Worm (Caenorhabditis elegans): ENCODE data around the gene F53E10.1.

Gene F53E10.1

ce11 chrV:2575716-2576115 lies 39.4 kb upstream of the F53E10.1 start:
- TF ChIP-seq zip-8 (tag; optimal IDR thresholded peaks at IDR 0.05) = no peak
- no peak for TF ChIP-seq mab-5 (tag; optimal IDR thresholded peaks at IDR 0.05)
- TF ChIP-seq ztf-11 (tag; optimal IDR thresholded peaks at IDR 0.05) = no peak
- TF ChIP-seq unc-62 (GFP tag; optimal IDR thresholded peaks at IDR 0.05) = no peak
- TF ChIP-seq elt-1 (tag; optimal IDR thresholded peaks at IDR 0.05; ENCODE audit: borderline replicate concordance, insufficient read depth) = no peak
- no peak for TF ChIP-seq blmp-1 (tag; optimal IDR thresholded peaks at IDR 0.05)
- no peak for TF ChIP-seq lin-32 (GFP tag; optimal IDR thresholded peaks at IDR 0.05)
- no peak for TF ChIP-seq cnd-1 (tag; optimal IDR thresholded peaks at IDR 0.05)

ce11 chrV:2577603-2578002 lies 37.5 kb upstream of the F53E10.1 start, which contains the start of gene srt-4:
srt-4 (plus strand) TSS chrV:2577903.
- no peak for TF ChIP-seq mls-2 (tag; optimal IDR thresholded peaks at IDR 0.05)
- no peak for TF ChIP-seq sptf-1 (tag; optimal IDR thresholded peaks at IDR 0.05)
- no peak for TF ChIP-seq elt-3 (tag; optimal IDR thresholded peaks at IDR 0.05)

- no peak for TF ChIP-seq unc-120 (tag; optimal IDR thresholded peaks at IDR 0.05; ENCODE audit: poor library complexity, severe bottlenecking)
- TF ChIP-seq ham-2 (GFP tag; optimal IDR thresholded peaks at IDR 0.05) = no peak
- TF ChIP-seq hlh-1 (tag; optimal IDR thresholded peaks at IDR 0.05) = no peak
- no peak for TF ChIP-seq mep-1 (tag; optimal IDR thresholded peaks at IDR 0.05)
- TF ChIP-seq nhr-76 (tag; optimal IDR thresholded peaks at IDR 0.05) = no peak
Observed at ce11 chrV:2580598-2580997, 34.5 kb upstream of the F53E10.1 start, which contains the start of gene C29G2.3. C29G2.3 (plus strand) TSS chrV:2580898.

ce11 chrV:2585727-2586126 lies 29.4 kb upstream of the F53E10.1 start, which contains the start of gene C29G2.6:
C29G2.6 (minus strand) TSS chrV:2585908.
- no peak for TF ChIP-seq unc-62 (GFP tag; optimal IDR thresholded peaks at IDR 0.05)
- TF ChIP-seq blmp-1 (tag; optimal IDR thresholded peaks at IDR 0.05) = no peak
- TF ChIP-seq snpc-4 (tag; optimal IDR thresholded peaks at IDR 0.05) = no peak
- TF ChIP-seq nhr-12 (tag; optimal IDR thresholded peaks at IDR 0.05) = no peak
- TF ChIP-seq flh-1 (GFP tag; optimal IDR thresholded peaks at IDR 0.05) = no peak
- TF ChIP-seq mls-2 (tag; optimal IDR thresholded peaks at IDR 0.05) = no peak
- TF ChIP-seq lin-13 (tag; optimal IDR thresholded peaks at IDR 0.05) = no peak
- TF ChIP-seq tbx-8 (GFP tag; optimal IDR thresholded peaks at IDR 0.05) = no peak
- no peak for TF ChIP-seq ceh-83 (GFP tag; optimal IDR thresholded peaks at IDR 0.05)
- TF ChIP-seq elt-1 (tag; optimal IDR thresholded peaks at IDR 0.05; ENCODE audit: borderline replicate concordance, insufficient read depth) = no peak

- TF ChIP-seq cnd-1 (tag; optimal IDR thresholded peaks at IDR 0.05) (no peak), pha-4 (tag; optimal IDR thresholded peaks at IDR 0.05) (no peak), elt-3 (tag; optimal IDR thresholded peaks at IDR 0.05) (no peak), tbx-8 (GFP tag; optimal IDR thresholded peaks at IDR 0.05) (no peak), M03D4.4 (tag; optimal IDR thresholded peaks at IDR 0.05) (no peak), lin-32 (GFP tag; optimal IDR thresholded peaks at IDR 0.05) (no peak), zip-8 (tag; optimal IDR thresholded peaks at IDR 0.05) (no peak), blmp-1 (tag; optimal IDR thresholded peaks at IDR 0.05) (no peak), unc-39 (tag; optimal IDR thresholded peaks at IDR 0.05) (no peak), sptf-1 (tag; optimal IDR thresholded peaks at IDR 0.05) (no peak), sem-2 (GFP tag; optimal IDR thresholded peaks at IDR 0.05) (no peak), snpc-4 (tag; optimal IDR thresholded peaks at IDR 0.05) (no peak)
Observed at ce11 chrV:2589834-2590233, 25.3 kb upstream of the F53E10.1 start.

DNA sequence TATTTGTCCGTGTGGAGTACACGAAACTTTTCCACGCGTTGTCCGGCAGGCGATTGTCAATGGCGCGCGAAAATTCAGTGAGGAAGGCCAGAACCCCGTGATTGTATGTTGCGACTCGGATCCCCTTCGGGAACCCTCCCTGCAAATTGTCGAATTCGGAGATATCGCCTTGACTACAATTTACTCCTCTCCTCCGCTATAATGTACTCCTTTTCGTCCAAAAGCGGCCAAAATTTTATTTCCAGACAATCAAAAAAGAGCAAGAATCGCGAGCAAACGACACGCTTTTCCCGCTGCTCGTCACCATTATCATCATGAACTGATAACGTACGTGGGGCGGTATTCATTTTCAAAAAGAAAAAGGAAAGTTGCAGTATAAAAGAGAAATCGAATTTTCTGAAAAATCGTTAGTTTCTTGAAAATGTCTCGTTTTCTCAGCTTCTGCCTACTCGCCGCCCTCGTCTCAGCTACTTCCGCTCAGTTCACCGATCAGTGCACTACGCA lies 22.9 kb upstream of the F53E10.1 start, which contains the start of gene irg-3:
Gene irg-3, plus strand, starts transcription at position 419 of the 504 bp plus-strand sequence.
- TF ChIP-seq nhr-12 (tag; optimal IDR thresholded peaks at IDR 0.05) (no peak), sem-2 (GFP tag; optimal IDR thresholded peaks at IDR 0.05) (no peak), pha-4 (tag; optimal IDR thresholded peaks at IDR 0.05) (no peak), nhr-2 (tag; optimal IDR thresholded peaks at IDR 0.05) (no peak)

DNA sequence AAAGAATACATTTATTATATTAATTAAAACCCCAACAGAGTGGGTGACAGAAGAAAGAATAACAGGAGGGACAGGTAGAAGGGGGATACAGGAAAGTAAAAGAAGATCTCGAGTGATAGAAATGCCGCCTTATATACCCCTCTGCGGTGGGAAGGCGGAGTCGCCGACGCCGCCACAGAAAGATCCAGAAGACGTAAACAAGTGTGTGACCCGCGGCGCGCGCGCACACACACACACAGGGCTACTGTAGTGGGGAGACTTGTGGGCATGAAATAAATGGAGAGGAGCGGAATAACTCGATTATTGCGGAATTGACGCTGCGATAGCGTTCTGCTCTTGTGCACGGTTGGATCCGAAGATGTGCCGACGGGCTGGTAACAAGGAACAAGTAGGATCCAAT lies 19.4 kb upstream of the F53E10.1 start:
- TF ChIP-seq lin-13 (tag; optimal IDR thresholded peaks at IDR 0.05) (no peak), lin-32 (GFP tag; optimal IDR thresholded peaks at IDR 0.05) (no peak), nhr-12 (tag; optimal IDR thresholded peaks at IDR 0.05) (no peak), unc-39 (tag; optimal IDR thresholded peaks at IDR 0.05) (no peak), ham-2 (GFP tag; optimal IDR thresholded peaks at IDR 0.05) (no peak), ceh-83 (GFP tag; optimal IDR thresholded peaks at IDR 0.05) (no peak), sem-2 (GFP tag; optimal IDR thresholded peaks at IDR 0.05) (no peak), mab-5 (tag; optimal IDR thresholded peaks at IDR 0.05) (no peak), nhr-76 (tag; optimal IDR thresholded peaks at IDR 0.05) (no peak), nhr-237 (tag; optimal IDR thresholded peaks at IDR 0.05) (no peak), ztf-11 (tag; optimal IDR thresholded peaks at IDR 0.05) (no peak), lsy-2 (tag; optimal IDR thresholded peaks at IDR 0.05) (no peak)

Data from whole organism, mixed stage, embryonic.